Fruit fly (Drosophila melanogaster) whole organism: ENCODE results near the gene mRpL13.

Experiments
- Dll ChIP-seq: fragments of >200 bp; optimal IDR thresholded peaks from 2 replicates; lab custom pipeline; 2017
- EcR ChIP-seq, 2 experiments: fragments of >200 bp; optimal IDR thresholded peaks; 2 replicates each; lab custom pipeline; 2017; ENCODE audit warnings: missing biosample characterization in 2 of 2, missing genetic modification characterization in 2 of 2, missing genetic modification reagents in 2 of 2
- pan ChIP-seq: fragments of >200 bp; optimal IDR thresholded peaks from 2 replicates; lab custom pipeline; 2017
- psq ChIP-seq: fragments of >200 bp; optimal IDR thresholded peaks from 2 replicates; lab custom pipeline; 2017
- usp ChIP-seq: fragments of >200 bp; optimal IDR thresholded peaks from 2 replicates; lab custom pipeline; 2017; ENCODE audit warnings: missing biosample characterization, missing genetic modification characterization, mixed read lengths

- TF ChIP-seq Dll (lab: Kevin White, UChicago) (no peak), usp (no peak), pan (lab: Kevin White, UChicago) (no peak), psq (lab: Kevin White, UChicago) (no peak), EcR (GFP tag; optimal IDR thresholded peaks at IDR 0.05; lab: Kevin White, UChicago) (no peak)
Observed at dm6 chr2L:18899254-18899653, 40.2 kb upstream of the mRpL13 start.
